Worm (Caenorhabditis elegans): Measurements from ENCODE around the gene R01B10.3.

ce11 chrV:6043275-6044271 lies 1.4 kb downstream of the R01B10.3 start, which contains the start of gene cpi-2:
- TF ChIP-seq sea-1 (GFP tag; conservative IDR thresholded peaks at IDR 0.05) (no peak), ama-1 (optimal IDR thresholded peaks at IDR 0.05) (no peak), ceh-13 (GFP tag; optimal IDR thresholded peaks at IDR 0.05) (no peak), scrt-1 (GFP tag; IDR thresholded peaks at IDR 0.05) (no peak), tra-4 (tag; optimal IDR thresholded peaks at IDR 0.05) (no peak), flt-1 (GFP tag; IDR thresholded peaks at IDR 0.05) (no peak)
